Fruit fly (Drosophila melanogaster): ENCODE results near the gene CG31698.

DNA sequence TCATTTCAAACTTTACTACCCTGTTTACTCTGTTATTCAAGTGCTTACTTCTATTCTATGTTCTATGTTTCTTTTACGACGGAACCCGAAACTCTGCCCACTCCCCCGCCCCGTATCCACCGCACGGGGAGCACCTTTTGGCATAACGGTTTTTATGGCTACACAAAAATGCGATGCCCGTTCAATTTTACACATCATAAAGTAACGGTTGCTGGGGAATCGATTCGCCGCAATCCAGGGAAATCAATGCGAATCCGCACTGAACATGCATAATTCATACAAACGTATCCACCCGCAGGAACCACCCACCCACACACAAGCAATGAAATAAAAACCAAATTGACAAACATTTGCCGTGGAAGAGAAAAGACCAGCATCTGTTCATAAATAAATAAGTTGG, 29.7 kb downstream of the CG31698 start:
- no peak for TF ChIP-seq woc (GFP tag; optimal IDR thresholded peaks at IDR 0.05)
- TF ChIP-seq fru (GFP tag; optimal IDR thresholded peaks at IDR 0.05) = no peak
- no peak for TF ChIP-seq sv (GFP tag; optimal IDR thresholded peaks at IDR 0.05)
- TF ChIP-seq lola (GFP tag; optimal IDR thresholded peaks at IDR 0.05) = no peak
- no peak for TF ChIP-seq dl (GFP tag; optimal IDR thresholded peaks at IDR 0.05; ENCODE audit: insufficient read depth in 1 of 2, partially characterized antibody in 2 of 2)
- no peak for TF ChIP-seq psq (GFP tag; optimal IDR thresholded peaks at IDR 0.05)
- no peak for TF ChIP-seq usp (GFP tag; optimal IDR thresholded peaks at IDR 0.05)
- no peak for TF ChIP-seq rgr (GFP tag; optimal IDR thresholded peaks at IDR 0.05)
- TF ChIP-seq h (GFP tag; optimal IDR thresholded peaks at IDR 0.05) = no peak
- TF ChIP-seq Hnf4 (GFP tag; optimal IDR thresholded peaks at IDR 0.05) = no peak
- no peak for TF ChIP-seq CrebA (GFP tag; optimal IDR thresholded peaks at IDR 0.05; ENCODE audit: borderline replicate concordance)
- no peak for TF ChIP-seq dmrt93B (GFP tag; optimal IDR thresholded peaks at IDR 0.05)
- TF ChIP-seq pan (optimal IDR thresholded peaks at IDR 0.05) = no peak
- no peak for TF ChIP-seq Abd-B (GFP tag; optimal IDR thresholded peaks at IDR 0.05)

Measured in whole organism, wandering third instar larva.